Worm (Caenorhabditis elegans) whole organism, L2 larva: ENCODE results near the gene mau-8.

Source experiments
- F13H6.1 ChIP-seq: sonication (generic microtip); optimal IDR thresholded peaks from 2 replicates; lab custom pipeline; 2016; ENCODE audit warnings: missing genetic modification characterization, missing compliant biosample characterization
- blmp-1 ChIP-seq: sonication (generic microtip); optimal IDR thresholded peaks from 2 replicates; lab custom pipeline; 2017; ENCODE audit warnings: missing genetic modification characterization, mild to moderate bottlenecking, missing compliant biosample characterization, antibody characterized with exemption, moderate library complexity; ENCODE audit not compliant: insufficient read depth
- ceh-16 ChIP-seq: fragments of 150-350 bp; optimal IDR thresholded peaks from 2 replicates; lab custom pipeline; 2014; ENCODE audit warnings: missing biosample characterization, missing genetic modification characterization
- elt-3 ChIP-seq: sonication (generic microtip); optimal IDR thresholded peaks from 2 replicates; lab custom pipeline; 2017; ENCODE audit warnings: missing biosample characterization, missing genetic modification characterization
- gmeb-1 ChIP-seq: fragments of 150-350 bp; optimal IDR thresholded peaks from 2 replicates; lab custom pipeline; 2014; ENCODE audit warnings: missing biosample characterization, missing genetic modification characterization
- lin-11 ChIP-seq: fragments of 150-350 bp; sonication (generic microtip); optimal IDR thresholded peaks from 2 replicates; lab custom pipeline; 2014; ENCODE audit warnings: missing biosample characterization, missing genetic modification characterization, inconsistent platforms, mixed read lengths
- lin-13 ChIP-seq: fragments of 150-350 bp; optimal IDR thresholded peaks from 2 replicates; lab custom pipeline; 2014; ENCODE audit warnings: missing biosample characterization, missing genetic modification reagents, missing genetic modification characterization
- lin-39 ChIP-seq: fragments of 150-350 bp; optimal IDR thresholded peaks from 2 replicates; lab custom pipeline; 2014; ENCODE audit warnings: missing biosample characterization, missing genetic modification reagents, missing genetic modification characterization
- lsy-2 ChIP-seq, 2 experiments: fragments of 150-350 bp in 1 of 2; sonication (generic microtip) in 1 of 2; optimal IDR thresholded peaks; 2 replicates each; lab custom pipeline; 2014 to 2017; ENCODE audit warnings: missing biosample characterization in 2 of 2, missing genetic modification characterization in 2 of 2
- nhr-11 ChIP-seq: fragments of 150-350 bp; optimal IDR thresholded peaks from 2 replicates; lab custom pipeline; 2014; ENCODE audit warnings: missing biosample characterization, missing genetic modification characterization
- nhr-12 ChIP-seq: fragments of 150-350 bp; optimal IDR thresholded peaks from 2 replicates; lab custom pipeline; 2014; ENCODE audit warnings: missing biosample characterization, missing genetic modification characterization
- nhr-129 ChIP-seq: fragments of 150-350 bp; optimal IDR thresholded peaks from 2 replicates; lab custom pipeline; 2014; ENCODE audit warnings: missing biosample characterization, missing genetic modification characterization
- nhr-23 ChIP-seq: fragments of 150-350 bp; optimal IDR thresholded peaks from 2 replicates; lab custom pipeline; 2014; ENCODE audit warnings: missing biosample characterization, missing genetic modification reagents, missing genetic modification characterization
- skn-1 ChIP-seq: sonication (generic microtip); optimal IDR thresholded peaks from 2 replicates; lab custom pipeline; 2017; ENCODE audit warnings: missing biosample characterization, missing genetic modification characterization
- unc-62 ChIP-seq: fragments of 150-350 bp; optimal IDR thresholded peaks from 2 replicates; lab custom pipeline; 2014; ENCODE audit warnings: missing biosample characterization, missing genetic modification reagents, missing genetic modification characterization

Gene mau-8

DNA sequence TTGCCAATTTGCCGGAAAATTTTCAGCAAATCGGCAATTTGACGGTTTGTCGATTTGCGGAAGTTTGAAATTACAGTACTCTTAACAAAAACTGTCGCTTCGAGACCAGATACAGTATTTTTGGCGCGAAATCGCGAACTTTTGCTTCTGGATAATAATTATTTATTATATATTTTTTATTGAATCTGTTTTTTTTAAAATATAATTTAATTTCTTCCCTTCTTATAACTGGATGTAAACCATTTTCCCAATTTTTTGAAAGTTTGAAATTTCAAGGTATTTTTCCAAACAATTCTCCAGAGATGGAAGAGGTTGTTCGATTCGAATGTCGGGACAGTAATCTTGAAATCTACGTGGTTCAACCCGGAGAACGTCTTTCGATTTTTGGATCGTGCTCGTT, 44.4 kb downstream of the mau-8 start, which contains the start of gene nol-9:
TSS of gene nol-9 (plus strand) at position 301 of the 400 bp plus-strand sequence.
- TF ChIP-seq ceh-16: no peak
- no peak for TF ChIP-seq nhr-129 (tag; lab: Kevin White, UChicago)
- no peak for TF ChIP-seq lin-39 (tag; lab: Kevin White, UChicago)
- no peak for TF ChIP-seq lsy-2 (tag; optimal IDR thresholded peaks at IDR 0.05; lab: Kevin White, UChicago)
- no peak for TF ChIP-seq blmp-1
- TF ChIP-seq gmeb-1 (tag; lab: Kevin White, UChicago): no peak
- no peak for TF ChIP-seq nhr-12 (tag; lab: Kevin White, UChicago)
- TF ChIP-seq F13H6.1 (tag; lab: Kevin White, UChicago): no peak
- no peak for TF ChIP-seq nhr-11 (tag; lab: Kevin White, UChicago)
- TF ChIP-seq skn-1: no peak
- no peak for TF ChIP-seq elt-3 (tag; lab: Kevin White, UChicago)
- TF ChIP-seq lin-11 (tag; lab: Kevin White, UChicago): no peak
- no peak for TF ChIP-seq unc-62 (GFP tag; lab: Kevin White, UChicago)
- TF ChIP-seq nhr-23 (tag; lab: Kevin White, UChicago): no peak
- TF ChIP-seq lin-13: no peak
- TF ChIP-seq, all 48 proteins: peak for 0

DNA sequence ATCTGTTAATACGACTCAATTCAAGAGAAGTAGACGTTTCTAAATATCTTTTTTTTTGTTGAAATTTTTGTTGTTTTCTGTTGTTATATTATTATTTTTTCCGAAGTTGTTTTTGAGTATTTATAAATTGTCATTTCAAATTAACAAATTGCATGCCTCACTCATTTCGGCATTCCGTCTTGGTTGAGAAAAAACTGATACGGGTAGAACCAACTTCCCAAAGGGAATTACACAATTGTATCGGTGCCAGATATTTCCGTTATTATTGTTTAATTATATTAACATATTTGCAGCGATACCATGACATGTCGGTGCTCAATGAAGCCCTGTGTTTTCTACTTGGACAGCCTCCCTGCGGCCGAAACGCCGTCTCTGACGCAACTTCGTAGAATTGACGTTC, 51.4 kb downstream of the mau-8 start, which contains the start of gene K09B11.4:
TSS of gene K09B11.4 (plus strand) at position 301 of the 400 bp plus-strand sequence.
- TF ChIP-seq F13H6.1 (tag; lab: Kevin White, UChicago): no peak
- TF ChIP-seq elt-3 (tag; lab: Kevin White, UChicago): no peak
- TF ChIP-seq, all 48 proteins: peak for 0
